Fruit fly (Drosophila melanogaster) whole organism, prepupa: ENCODE data around the gene CG43137.

Experiments used
- Blimp-1 ChIP-seq: fragments of 200-800 bp; sonication (Bioruptor generic); optimal IDR thresholded peaks from 3 replicates; lab custom pipeline; 2017; ENCODE audit warnings: missing biosample characterization, missing genetic modification characterization, mild to moderate bottlenecking, moderate library complexity, missing genetic modification reagents
- CG10669 ChIP-seq: fragments of 200-800 bp; sonication (Bioruptor generic); optimal IDR thresholded peaks from 3 replicates; lab custom pipeline; 2018; ENCODE audit warnings: missing biosample characterization, mild to moderate bottlenecking, missing genetic modification characterization, moderate library complexity
- CG11294 ChIP-seq: fragments of 200-800 bp; sonication (Bioruptor generic); IDR thresholded peaks from 2 replicates; pipeline ENCODE4 v1.3.6; 2022; ENCODE audit warnings: missing biosample characterization, missing genetic modification characterization
- CG11762 ChIP-seq: fragments of 200-800 bp; sonication (Bioruptor generic); optimal IDR thresholded peaks from 3 replicates; lab custom pipeline; 2016; ENCODE audit warnings: missing biosample characterization, missing genetic modification characterization; ENCODE audit not compliant: insufficient read depth
- CG11902 ChIP-seq: fragments of 200-800 bp; sonication (Bioruptor generic); optimal IDR thresholded peaks from 3 replicates; lab custom pipeline; 2016; ENCODE audit warnings: missing biosample characterization, missing genetic modification characterization
- CG15336 ChIP-seq: fragments of 200-800 bp; sonication (Bioruptor generic); IDR thresholded peaks from 2 replicates; pipeline ENCODE4 v1.3.6; 2022; ENCODE audit warnings: missing biosample characterization, missing genetic modification characterization
- CG1621 ChIP-seq: fragments of 200-800 bp; sonication (Bioruptor generic); optimal IDR thresholded peaks from 3 replicates; lab custom pipeline; 2018; ENCODE audit warnings: missing biosample characterization, mild to moderate bottlenecking, missing genetic modification characterization
- CG16779 ChIP-seq: fragments of 200-800 bp; sonication (Bioruptor generic); optimal IDR thresholded peaks from 3 replicates; lab custom pipeline; 2017; ENCODE audit warnings: missing biosample characterization, mild to moderate bottlenecking, missing genetic modification characterization
- CG3032 ChIP-seq: fragments of 200-800 bp; optimal IDR thresholded peaks from 2 replicates; lab custom pipeline; 2019; ENCODE audit warnings: missing biosample characterization, mild to moderate bottlenecking, missing genetic modification characterization, moderate library complexity
- CG32006 ChIP-seq: fragments of 200-800 bp; sonication (Bioruptor generic); optimal IDR thresholded peaks from 3 replicates; lab custom pipeline; 2017; ENCODE audit warnings: missing biosample characterization, mild to moderate bottlenecking, missing genetic modification characterization
- CG34406 ChIP-seq: fragments of 200-800 bp; sonication (Bioruptor generic); optimal IDR thresholded peaks from 3 replicates; lab custom pipeline; 2016; ENCODE audit warnings: missing biosample characterization, missing genetic modification characterization
- CG4318 ChIP-seq: fragments of 200-800 bp; sonication (Bioruptor generic); optimal IDR thresholded peaks from 3 replicates; lab custom pipeline; 2017; ENCODE audit warnings: missing biosample characterization, mild to moderate bottlenecking, missing genetic modification characterization
- CG6276 ChIP-seq: fragments of 200-800 bp; sonication (Bioruptor generic); optimal IDR thresholded peaks from 2 replicates; lab custom pipeline; 2017; ENCODE audit warnings: missing biosample characterization, mild to moderate bottlenecking, missing genetic modification characterization
- CG6792 ChIP-seq: fragments of 200-800 bp; sonication (Bioruptor generic); optimal IDR thresholded peaks from 3 replicates; lab custom pipeline; 2016; ENCODE audit warnings: missing biosample characterization, missing genetic modification characterization
- CG6808 ChIP-seq: fragments of 200-800 bp; sonication (Bioruptor generic); optimal IDR thresholded peaks from 3 replicates; lab custom pipeline; 2017; ENCODE audit warnings: missing biosample characterization, missing genetic modification characterization, mild to moderate bottlenecking, moderate library complexity, missing genetic modification reagents
- CG6854 ChIP-seq: fragments of 200-800 bp; sonication (Bioruptor generic); optimal IDR thresholded peaks from 2 replicates; lab custom pipeline; 2017; ENCODE audit warnings: missing biosample characterization, mild to moderate bottlenecking, missing genetic modification characterization
- CG8119 ChIP-seq: fragments of 200-800 bp; sonication (Bioruptor generic); IDR thresholded peaks from 3 replicates; pipeline ENCODE4 v1.3.6; 2022; ENCODE audit warnings: missing biosample characterization, missing genetic modification characterization
- CG8319 ChIP-seq: fragments of 200-800 bp; sonication (Bioruptor generic); optimal IDR thresholded peaks from 3 replicates; lab custom pipeline; 2016; ENCODE audit warnings: missing biosample characterization, missing genetic modification characterization
- CG8632 ChIP-seq: fragments of 200-800 bp; sonication (Bioruptor generic); optimal IDR thresholded peaks from 3 replicates; lab custom pipeline; 2016; ENCODE audit warnings: missing biosample characterization, missing genetic modification characterization
- CG9139 ChIP-seq: fragments of 200-800 bp; sonication (Bioruptor generic); optimal IDR thresholded peaks from 3 replicates; lab custom pipeline; 2017; ENCODE audit warnings: missing biosample characterization, mild to moderate bottlenecking, missing genetic modification characterization
- Eip75B ChIP-seq: fragments of 200-800 bp; sonication (Bioruptor generic); optimal IDR thresholded peaks from 3 replicates; lab custom pipeline; 2016; ENCODE audit warnings: missing biosample characterization, missing genetic modification characterization
- Eip78C ChIP-seq: fragments of 200-800 bp; sonication (Bioruptor generic); peaks from one replicate; lab custom pipeline; 2016; ENCODE audit warnings: missing biosample characterization, missing genetic modification characterization
- Eip93F ChIP-seq: fragments of 200-800 bp; sonication (Bioruptor generic); optimal IDR thresholded peaks from 2 replicates; lab custom pipeline; 2016; ENCODE audit warnings: missing biosample characterization, mild to moderate bottlenecking, missing genetic modification characterization
- Ets21C ChIP-seq: fragments of 200-800 bp; sonication (Bioruptor generic); optimal IDR thresholded peaks from 3 replicates; lab custom pipeline; 2016; ENCODE audit warnings: missing biosample characterization, missing genetic modification characterization
- Ets96B ChIP-seq: fragments of 200-800 bp; optimal IDR thresholded peaks from 2 replicates; lab custom pipeline; 2019; ENCODE audit warnings: missing biosample characterization, mild to moderate bottlenecking, missing genetic modification characterization, moderate library complexity
- Hr4 ChIP-seq: fragments of 200-800 bp; sonication (Bioruptor generic); optimal IDR thresholded peaks from 3 replicates; lab custom pipeline; 2016; ENCODE audit warnings: missing biosample characterization, missing genetic modification characterization
- Lpt ChIP-seq: fragments of 200-800 bp; sonication (Bioruptor generic); optimal IDR thresholded peaks from 3 replicates; lab custom pipeline; 2016; ENCODE audit warnings: missing biosample characterization, missing genetic modification characterization
- Met ChIP-seq: fragments of 200-800 bp; sonication (Bioruptor generic); optimal IDR thresholded peaks from 3 replicates; lab custom pipeline; 2016; ENCODE audit warnings: missing biosample characterization, missing genetic modification characterization
- OdsH ChIP-seq: fragments of 200-800 bp; sonication (Bioruptor generic); optimal IDR thresholded peaks from 3 replicates; lab custom pipeline; 2016; ENCODE audit warnings: missing biosample characterization, missing genetic modification characterization
- Smox ChIP-seq: fragments of 200-800 bp; sonication (Bioruptor generic); optimal IDR thresholded peaks from 3 replicates; lab custom pipeline; 2016; ENCODE audit warnings: missing biosample characterization, missing genetic modification characterization
- Sox102F ChIP-seq: fragments of 200-800 bp; sonication (Bioruptor generic); optimal IDR thresholded peaks from 2 replicates; lab custom pipeline; 2016; ENCODE audit warnings: missing biosample characterization, mild to moderate bottlenecking, missing genetic modification characterization
- Sox14 ChIP-seq: fragments of 200-800 bp; sonication (Bioruptor generic); optimal IDR thresholded peaks from 3 replicates; lab custom pipeline; 2016; ENCODE audit warnings: missing biosample characterization, missing genetic modification characterization
- Sox15 ChIP-seq: fragments of 200-800 bp; sonication (Bioruptor generic); optimal IDR thresholded peaks from 3 replicates; lab custom pipeline; 2016; ENCODE audit warnings: missing biosample characterization, missing genetic modification characterization
- achi ChIP-seq: fragments of 200-800 bp; sonication (Bioruptor generic); optimal IDR thresholded peaks from 3 replicates; lab custom pipeline; 2016; ENCODE audit warnings: missing biosample characterization, missing genetic modification characterization
- acj6 ChIP-seq: fragments of 200-800 bp; sonication (Bioruptor generic); optimal IDR thresholded peaks from 3 replicates; lab custom pipeline; 2016; ENCODE audit warnings: missing biosample characterization, missing genetic modification characterization
- cyc ChIP-seq: fragments of 200-800 bp; sonication (Bioruptor generic); optimal IDR thresholded peaks from 3 replicates; lab custom pipeline; 2016; ENCODE audit warnings: missing biosample characterization, missing genetic modification characterization
- dac ChIP-seq: fragments of 200-800 bp; sonication (Bioruptor generic); optimal IDR thresholded peaks from 2 replicates; lab custom pipeline; 2017; ENCODE audit warnings: missing biosample characterization, mild to moderate bottlenecking, missing genetic modification characterization
- dsx ChIP-seq: fragments of 200-800 bp; optimal IDR thresholded peaks from 3 replicates; lab custom pipeline; 2019; ENCODE audit warnings: missing biosample characterization, mild to moderate bottlenecking, missing genetic modification characterization, moderate library complexity; ENCODE audit not compliant: poor library complexity, severe bottlenecking
- esn ChIP-seq: fragments of 200-800 bp; sonication (Bioruptor generic); optimal IDR thresholded peaks from 2 replicates; lab custom pipeline; 2016; ENCODE audit warnings: missing biosample characterization, mild to moderate bottlenecking, missing genetic modification characterization, moderate library complexity
- fd59A ChIP-seq: fragments of 200-800 bp; sonication (Bioruptor generic); optimal IDR thresholded peaks from 2 replicates; lab custom pipeline; 2017; ENCODE audit warnings: missing biosample characterization, mild to moderate bottlenecking, missing genetic modification characterization, missing genetic modification reagents
- fd85E ChIP-seq: fragments of 200-800 bp; sonication (Bioruptor generic); optimal IDR thresholded peaks from 3 replicates; lab custom pipeline; 2016; ENCODE audit warnings: missing biosample characterization, missing genetic modification characterization
- fkh ChIP-seq: fragments of 200-800 bp; sonication (Bioruptor generic); optimal IDR thresholded peaks from 3 replicates; lab custom pipeline; 2017; ENCODE audit warnings: missing biosample characterization, mild to moderate bottlenecking, missing genetic modification characterization, moderate library complexity
- lz ChIP-seq: fragments of 200-800 bp; sonication (Bioruptor generic); optimal IDR thresholded peaks from 3 replicates; lab custom pipeline; 2016; ENCODE audit warnings: missing biosample characterization, missing genetic modification characterization
- net ChIP-seq: fragments of 200-800 bp; sonication (Bioruptor generic); optimal IDR thresholded peaks from 3 replicates; lab custom pipeline; 2016; ENCODE audit warnings: missing biosample characterization, missing genetic modification characterization
- salr ChIP-seq, 2 experiments: fragments of 200-800 bp; sonication (Bioruptor generic); optimal IDR thresholded peaks; 3 replicates each; lab custom pipeline; 2016 to 2018; ENCODE audit warnings: missing biosample characterization in 2 of 2, missing genetic modification characterization in 2 of 2, mild to moderate bottlenecking in 1 of 2
- spab ChIP-seq: fragments of 200-800 bp; sonication (Bioruptor generic); optimal IDR thresholded peaks from 2 replicates; lab custom pipeline; 2017; ENCODE audit warnings: missing biosample characterization, mild to moderate bottlenecking, missing genetic modification characterization, missing genetic modification reagents
- ss ChIP-seq, 2 experiments: fragments of 200-800 bp; sonication (Bioruptor generic); optimal IDR thresholded peaks; 2 replicates in 1 of 2; 3 replicates in 1 of 2; lab custom pipeline; 2017 to 2018; ENCODE audit warnings: mild to moderate bottlenecking in 2 of 2, missing biosample characterization in 2 of 2, missing genetic modification characterization in 2 of 2, moderate library complexity in 1 of 2
- svp ChIP-seq: fragments of 200-800 bp; sonication (Bioruptor generic); peaks from one replicate; lab custom pipeline; 2016; ENCODE audit warnings: missing biosample characterization, missing genetic modification characterization
- topi ChIP-seq: fragments of 200-800 bp; sonication (Bioruptor generic); optimal IDR thresholded peaks from 3 replicates; lab custom pipeline; 2016; ENCODE audit warnings: missing biosample characterization, missing genetic modification characterization

The CG43137 gene

dm6 chrX:5896809-5897700, 32.1 kb upstream of the CG43137 start:
- TF ChIP-seq Eip78C (GFP tag; lab: Kevin White, UChicago) (peak; percentile 90), CG15336 (peak; percentile 76), cyc (GFP tag; lab: Kevin White, UChicago) (peak; percentile 39), Sox15 (GFP tag; lab: Kevin White, UChicago) (peak; percentile 35), Blimp-1 (no peak), CG8319 (GFP tag; lab: Kevin White, UChicago) (no peak), fkh (GFP tag; lab: Kevin White, UChicago) (no peak), svp (peak; percentile 86), dsx (GFP tag; lab: Kevin White, UChicago) (peak; percentile 44), topi (GFP tag; lab: Kevin White, UChicago) (peak; percentile 64), Met (GFP tag; lab: Kevin White, UChicago) (peak; percentile 57), CG34406 (GFP tag; lab: Kevin White, UChicago) (peak; percentile 70), Eip93F (GFP tag; lab: Kevin White, UChicago) (no peak), CG11762 (peak; percentile 45), achi (peak; percentile 63), CG11902 (peak; percentile 23), fd59A (GFP tag; lab: Kevin White, UChicago) (peak; percentile 12), dac (peak; percentile 41), esn (GFP tag; lab: Kevin White, UChicago) (peak; percentile 70), Ets21C (GFP tag; lab: Kevin White, UChicago) (peak; percentile 46), Ets96B (tag; lab: Kevin White, UChicago) (peak; percentile 39), CG11294 (GFP tag; lab: Robert Waterston, UW) (no peak), Sox14 (GFP tag; lab: Kevin White, UChicago) (peak; percentile 63), CG1621 (peak; percentile 57), CG9139 (GFP tag; lab: Kevin White, UChicago) (no peak), CG8632 (GFP tag; lab: Kevin White, UChicago) (peak; percentile 58), CG6792 (GFP tag; lab: Kevin White, UChicago) (peak; percentile 60), CG3032 (tag; lab: Kevin White, UChicago) (peak; percentile 39), CG6854 (no peak), net (GFP tag; lab: Kevin White, UChicago) (peak; percentile 62), CG6276 (GFP tag; lab: Kevin White, UChicago) (peak; percentile 53), OdsH (GFP tag; lab: Kevin White, UChicago) (peak; percentile 68), CG4318 (peak; percentile 44), Sox102F (peak; percentile 65), CG32006 (GFP tag; lab: Kevin White, UChicago) (peak; percentile 76), CG8119 (GFP tag; lab: Robert Waterston, UW) (peak; percentile 69; the same call in 2 of the 3 replicates), spab (GFP tag; lab: Kevin White, UChicago) (peak; percentile 16), CG6808 (GFP tag; lab: Kevin White, UChicago) (peak; percentile 28), ss (GFP tag; optimal IDR thresholded peaks at IDR 0.05; lab: Kevin White, UChicago) (peak; percentile 38 to 40), Lpt (peak; percentile 36), Eip75B (GFP tag; lab: Kevin White, UChicago) (peak; percentile 9), Smox (GFP tag; lab: Kevin White, UChicago) (peak; percentile 71), CG16779 (no peak), CG10669 (GFP tag; lab: Kevin White, UChicago) (peak; percentile 59), salr (GFP tag; optimal IDR thresholded peaks at IDR 0.05; lab: Kevin White, UChicago) (peak in 1 of 2 experiments; percentile 59), acj6 (peak; percentile 68), Hr4 (peak; percentile 57), fd85E (GFP tag; lab: Kevin White, UChicago) (no peak), lz (peak; percentile 60)
